Worm (Caenorhabditis elegans) whole organism, mixed stage, embryonic: Measurements from ENCODE around the gene prk-1.

Experiments
- M03D4.4 ChIP-seq: sonication (generic microtip); optimal IDR thresholded peaks from 2 replicates; lab custom pipeline; 2017; ENCODE audit warnings: mild to moderate bottlenecking, missing genetic modification characterization, missing compliant biosample characterization
- bed-3 ChIP-seq: fragments of 200-800 bp; sonication (Bioruptor generic); optimal IDR thresholded peaks from 3 replicates; lab custom pipeline; 2018; ENCODE audit warnings: mild to moderate bottlenecking, missing genetic modification characterization, moderate library complexity, missing compliant biosample characterization
- blmp-1 ChIP-seq: fragments of 150-350 bp; optimal IDR thresholded peaks from 2 replicates; lab custom pipeline; 2014; ENCODE audit warnings: missing biosample characterization, missing genetic modification characterization
- ceh-39 ChIP-seq: fragments of 150-350 bp; optimal IDR thresholded peaks from 2 replicates; lab custom pipeline; 2014; ENCODE audit warnings: missing biosample characterization, missing genetic modification characterization
- ceh-43 ChIP-seq: fragments of 200-800 bp; sonication (Bioruptor generic); optimal IDR thresholded peaks from 2 replicates; lab custom pipeline; 2018; ENCODE audit warnings: mild to moderate bottlenecking, missing genetic modification characterization, moderate library complexity, missing compliant biosample characterization
- ceh-83 ChIP-seq: fragments of 200-800 bp; sonication (Bioruptor generic); optimal IDR thresholded peaks from 2 replicates; lab custom pipeline; 2018; ENCODE audit warnings: mild to moderate bottlenecking, missing genetic modification characterization, missing compliant biosample characterization
- ces-1 ChIP-seq: fragments of 150-350 bp; optimal IDR thresholded peaks from 2 replicates; lab custom pipeline; 2014; ENCODE audit warnings: missing biosample characterization, missing genetic modification reagents, missing genetic modification characterization
- cnd-1 ChIP-seq: fragments of 200-800 bp; sonication (Bioruptor generic); optimal IDR thresholded peaks from 2 replicates; lab custom pipeline; 2018; ENCODE audit warnings: mild to moderate bottlenecking, missing genetic modification characterization, missing compliant biosample characterization
- elt-1 ChIP-seq: sonication (generic microtip); optimal IDR thresholded peaks from 2 replicates; lab custom pipeline; 2017; ENCODE audit warnings: missing genetic modification characterization, mild to moderate bottlenecking, missing compliant biosample characterization, antibody characterized with exemption, moderate library complexity, borderline replicate concordance; ENCODE audit not compliant: insufficient read depth
- elt-3 ChIP-seq: fragments of 150-350 bp; optimal IDR thresholded peaks from 2 replicates; lab custom pipeline; 2014; ENCODE audit warnings: missing biosample characterization, missing genetic modification characterization
- flh-1 ChIP-seq: fragments of 200-800 bp; sonication (Bioruptor generic); optimal IDR thresholded peaks from 2 replicates; lab custom pipeline; 2018; ENCODE audit warnings: mild to moderate bottlenecking, missing genetic modification characterization, moderate library complexity, missing compliant biosample characterization
- ham-2 ChIP-seq: fragments of 200-800 bp; sonication (Bioruptor generic); optimal IDR thresholded peaks from 2 replicates; lab custom pipeline; 2018; ENCODE audit warnings: mild to moderate bottlenecking, missing genetic modification characterization, missing compliant biosample characterization
- hlh-1 ChIP-seq: fragments of 150-350 bp; optimal IDR thresholded peaks from 2 replicates; lab custom pipeline; 2014; ENCODE audit warnings: missing biosample characterization, missing genetic modification reagents, missing genetic modification characterization
- lin-13 ChIP-seq: fragments of 150-350 bp; optimal IDR thresholded peaks from 2 replicates; lab custom pipeline; 2014; ENCODE audit warnings: missing biosample characterization, missing genetic modification characterization
- lin-32 ChIP-seq: fragments of 200-800 bp; sonication (Bioruptor generic); optimal IDR thresholded peaks from 2 replicates; lab custom pipeline; 2018; ENCODE audit warnings: mild to moderate bottlenecking, missing genetic modification characterization, missing compliant biosample characterization
- lsy-2 ChIP-seq: fragments of 150-350 bp; optimal IDR thresholded peaks from 2 replicates; lab custom pipeline; 2014; ENCODE audit warnings: missing biosample characterization, missing genetic modification characterization
- mab-5 ChIP-seq: fragments of 150-350 bp; optimal IDR thresholded peaks from 2 replicates; lab custom pipeline; 2014; ENCODE audit warnings: missing biosample characterization, missing genetic modification characterization
- mep-1 ChIP-seq: fragments of 150-350 bp; optimal IDR thresholded peaks from 2 replicates; lab custom pipeline; 2017; ENCODE audit warnings: missing biosample characterization, missing genetic modification reagents, missing genetic modification characterization, inconsistent platforms
- mls-2 ChIP-seq: sonication (generic microtip); optimal IDR thresholded peaks from 2 replicates; lab custom pipeline; 2016; ENCODE audit warnings: mild to moderate bottlenecking, missing genetic modification characterization, moderate library complexity, missing compliant biosample characterization
- nhr-12 ChIP-seq: fragments of 150-350 bp; optimal IDR thresholded peaks from 2 replicates; lab custom pipeline; 2014; ENCODE audit warnings: missing biosample characterization, missing genetic modification characterization
- nhr-2 ChIP-seq: fragments of 150-350 bp; optimal IDR thresholded peaks from 2 replicates; lab custom pipeline; 2014; ENCODE audit warnings: missing biosample characterization, missing genetic modification characterization
- nhr-237 ChIP-seq: fragments of 150-350 bp; optimal IDR thresholded peaks from 2 replicates; lab custom pipeline; 2014; ENCODE audit warnings: missing biosample characterization, missing genetic modification characterization
- nhr-76 ChIP-seq: sonication (generic microtip); optimal IDR thresholded peaks from 2 replicates; lab custom pipeline; 2017; ENCODE audit warnings: missing biosample characterization, missing genetic modification characterization
- pha-4 ChIP-seq: fragments of 150-350 bp; optimal IDR thresholded peaks from 2 replicates; lab custom pipeline; 2018; ENCODE audit warnings: missing biosample characterization, missing genetic modification reagents, missing genetic modification characterization
- sem-2 ChIP-seq: fragments of 200-800 bp; sonication (Bioruptor generic); optimal IDR thresholded peaks from 2 replicates; lab custom pipeline; 2018; ENCODE audit warnings: mild to moderate bottlenecking, missing genetic modification characterization, missing compliant biosample characterization
- snpc-4 ChIP-seq: fragments of 150-350 bp; optimal IDR thresholded peaks from 2 replicates; lab custom pipeline; 2014; ENCODE audit warnings: missing biosample characterization, missing genetic modification characterization
- sptf-1 ChIP-seq: sonication (generic microtip); optimal IDR thresholded peaks from 2 replicates; lab custom pipeline; 2017; ENCODE audit warnings: mild to moderate bottlenecking, missing genetic modification characterization, moderate library complexity, missing compliant biosample characterization
- tbx-8 ChIP-seq: fragments of 200-800 bp; sonication (Bioruptor generic); optimal IDR thresholded peaks from 2 replicates; lab custom pipeline; 2018; ENCODE audit warnings: mild to moderate bottlenecking, missing genetic modification characterization, moderate library complexity, missing compliant biosample characterization
- unc-120 ChIP-seq: sonication (generic microtip); optimal IDR thresholded peaks from 2 replicates; lab custom pipeline; 2017; ENCODE audit warnings: missing genetic modification characterization, missing compliant biosample characterization; ENCODE audit not compliant: poor library complexity, severe bottlenecking
- unc-39 ChIP-seq: fragments of 150-350 bp; optimal IDR thresholded peaks from 2 replicates; lab custom pipeline; 2014; ENCODE audit warnings: missing biosample characterization, missing genetic modification characterization
- unc-62 ChIP-seq: fragments of 150-350 bp; optimal IDR thresholded peaks from 2 replicates; lab custom pipeline; 2014; ENCODE audit warnings: missing biosample characterization, missing genetic modification reagents, missing genetic modification characterization
- zip-8 ChIP-seq: fragments of 150-350 bp; optimal IDR thresholded peaks from 2 replicates; lab custom pipeline; 2014; ENCODE audit warnings: missing biosample characterization, missing genetic modification characterization
- ztf-11 ChIP-seq: fragments of 150-350 bp; optimal IDR thresholded peaks from 2 replicates; lab custom pipeline; 2014; ENCODE audit warnings: missing biosample characterization, missing genetic modification characterization

The prk-1 gene

ce11 chrIII:6961937-6962504 is 27.9 kb upstream of the prk-1 start, which contains the start of the genes rpn-6.1 and F57B9.1:
rpn-6.1 (minus strand) TSS chrIII:6962001.
F57B9.1 (plus strand) TSS chrIII:6962090.
- TF ChIP-seq nhr-12 (no peak), unc-62 (peak; percentile 7), snpc-4 (tag; lab: Kevin White, UChicago) (no peak), mab-5 (tag; lab: Kevin White, UChicago) (no peak), blmp-1 (tag; lab: Kevin White, UChicago) (no peak), nhr-76 (tag; lab: Kevin White, UChicago) (no peak), zip-8 (tag; lab: Kevin White, UChicago) (no peak), elt-3 (tag; lab: Kevin White, UChicago) (peak; percentile 44), sptf-1 (tag; lab: Kevin White, UChicago) (no peak), lsy-2 (tag; lab: Kevin White, UChicago) (peak; percentile 12), ceh-39 (tag; lab: Kevin White, UChicago) (no peak), nhr-237 (no peak), lin-13 (tag; lab: Kevin White, UChicago) (no peak), ceh-43 (GFP tag; lab: Kevin White, UChicago) (no peak), pha-4 (tag; lab: Kevin White, UChicago) (no peak), ces-1 (GFP tag; lab: Kevin White, UChicago) (no peak), flh-1 (GFP tag; lab: Kevin White, UChicago) (no peak), hlh-1 (no peak), unc-39 (tag; lab: Kevin White, UChicago) (no peak)

ce11 chrIII:6968080-6968639 is 21.8 kb upstream of the prk-1 start, which contains the start of gene panl-2:
panl-2 (minus strand) TSS chrIII:6968130.
- TF ChIP-seq cnd-1 (tag; lab: Kevin White, UChicago) (no peak), unc-62 (no peak), ces-1 (GFP tag; lab: Kevin White, UChicago) (peak; percentile 34), blmp-1 (tag; lab: Kevin White, UChicago) (no peak), nhr-76 (tag; lab: Kevin White, UChicago) (no peak), lsy-2 (tag; lab: Kevin White, UChicago) (peak; percentile 65), lin-32 (GFP tag; lab: Kevin White, UChicago) (no peak), nhr-237 (peak; percentile 32), elt-1 (tag; lab: Kevin White, UChicago) (no peak), ztf-11 (tag; lab: Kevin White, UChicago) (no peak), snpc-4 (tag; lab: Kevin White, UChicago) (no peak), unc-39 (tag; lab: Kevin White, UChicago) (no peak), flh-1 (GFP tag; lab: Kevin White, UChicago) (no peak), zip-8 (tag; lab: Kevin White, UChicago) (no peak), nhr-2 (tag; lab: Kevin White, UChicago) (no peak), sem-2 (GFP tag; lab: Kevin White, UChicago) (no peak)

ce11 chrIII:6968655-6969054 is 21.3 kb upstream of the prk-1 start:
- no peak for TF ChIP-seq cnd-1 (tag; lab: Kevin White, UChicago)
- no peak for TF ChIP-seq flh-1 (GFP tag; lab: Kevin White, UChicago)
- TF ChIP-seq zip-8 (tag; lab: Kevin White, UChicago), result no peak
- TF ChIP-seq tbx-8 (GFP tag; lab: Kevin White, UChicago), result no peak
- no peak for TF ChIP-seq blmp-1 (tag; lab: Kevin White, UChicago)
- TF ChIP-seq sptf-1 (tag; lab: Kevin White, UChicago), result no peak
- no peak for TF ChIP-seq mep-1
- TF ChIP-seq ztf-11 (tag; lab: Kevin White, UChicago), result no peak
- no peak for TF ChIP-seq snpc-4 (tag; lab: Kevin White, UChicago)
- TF ChIP-seq lin-32 (GFP tag; lab: Kevin White, UChicago), result no peak
- TF ChIP-seq nhr-76 (tag; lab: Kevin White, UChicago), result no peak
- no peak for TF ChIP-seq mls-2 (tag; lab: Kevin White, UChicago)
- TF ChIP-seq ham-2, result no peak
- no peak for TF ChIP-seq M03D4.4 (tag; lab: Kevin White, UChicago)
- TF ChIP-seq bed-3 (GFP tag; lab: Kevin White, UChicago), result no peak
- TF ChIP-seq ces-1 (GFP tag; lab: Kevin White, UChicago), result no peak
- TF ChIP-seq unc-62, result no peak
- no peak for TF ChIP-seq pha-4 (tag; lab: Kevin White, UChicago)

- no peak for TF ChIP-seq lsy-2 (tag; lab: Kevin White, UChicago)
- TF ChIP-seq lin-32 (GFP tag; lab: Kevin White, UChicago), result no peak
- no peak for TF ChIP-seq pha-4 (tag; lab: Kevin White, UChicago)
- no peak for TF ChIP-seq blmp-1 (tag; lab: Kevin White, UChicago)
- TF ChIP-seq ceh-39 (tag; lab: Kevin White, UChicago), result no peak
- no peak for TF ChIP-seq ham-2
- no peak for TF ChIP-seq ceh-83 (GFP tag; lab: Kevin White, UChicago)
- TF ChIP-seq ces-1 (GFP tag; lab: Kevin White, UChicago), result no peak
- no peak for TF ChIP-seq mab-5 (tag; lab: Kevin White, UChicago)
- TF ChIP-seq ceh-43 (GFP tag; lab: Kevin White, UChicago), result no peak
- TF ChIP-seq nhr-76 (tag; lab: Kevin White, UChicago), result no peak
- no peak for TF ChIP-seq ztf-11 (tag; lab: Kevin White, UChicago)
- no peak for TF ChIP-seq unc-120
- no peak for TF ChIP-seq mep-1
- TF ChIP-seq hlh-1, result no peak
- TF ChIP-seq unc-39 (tag; lab: Kevin White, UChicago), result no peak
- TF ChIP-seq lin-13 (tag; lab: Kevin White, UChicago), result no peak
- TF ChIP-seq cnd-1 (tag; lab: Kevin White, UChicago), result no peak
- no peak for TF ChIP-seq elt-1 (tag; lab: Kevin White, UChicago)
Measured at ce11 chrIII:6969090-6969489, 20.9 kb upstream of the prk-1 start, which contains the start of gene F31E3.12. F31E3.12 (plus strand) TSS chrIII:6969390.
